In the genomic region with DNA sequence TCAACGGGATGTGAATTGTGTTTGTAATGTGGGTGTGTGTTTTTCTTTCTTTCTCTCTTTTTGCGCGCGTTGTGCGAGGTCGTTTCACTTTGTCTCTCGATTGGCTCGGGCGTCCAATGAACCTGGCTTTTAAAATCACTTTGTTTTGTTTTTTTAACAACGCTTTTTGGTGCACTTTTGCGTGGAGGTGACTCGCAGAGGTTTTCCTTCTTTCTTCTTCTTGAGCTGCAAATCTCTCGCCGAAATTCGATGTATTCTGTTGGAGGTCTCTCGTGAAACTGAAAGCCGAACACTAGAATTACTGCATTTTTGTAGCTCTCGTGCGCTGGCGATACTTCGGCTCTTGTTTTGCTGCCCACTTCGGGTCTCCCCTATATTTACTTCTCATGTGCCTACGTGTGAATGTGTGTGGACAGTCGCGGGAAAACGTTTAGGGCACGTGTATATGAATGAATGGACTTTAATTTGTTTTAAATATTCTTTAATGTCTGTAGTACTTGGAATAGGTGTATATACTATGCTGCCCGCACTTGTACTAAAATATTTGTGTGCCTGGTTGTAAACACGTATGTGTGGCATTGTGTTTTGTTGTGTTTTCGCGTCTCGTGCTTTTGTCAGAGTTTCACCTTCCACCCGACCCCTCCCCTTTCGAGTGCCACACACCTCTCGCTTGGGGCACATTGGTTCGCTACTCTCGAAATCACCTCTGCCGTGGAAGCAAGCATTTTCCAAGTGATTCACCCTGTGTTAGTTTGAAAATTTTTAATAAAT, we compare ENCODE assay signal across 2 fruit fly cellular contexts.
A peak's percentile ranks its signal among the peaks of the same experiment; 100 is the strongest.
TF ChIP-seq lines count a peak whose summit lies in the region.

Gene fok (minus strand): TSS at position 286 of the 771 bp plus-strand sequence.

TF ChIP-seq in whole organism, embryonic, 481 proteins besides CTCF, POLR2A, EP300 and RAD21 (continued from another document and continues in another):
- TF ChIP-seq CG7839 (tag; optimal IDR thresholded peaks at IDR 0.05; lab: Kevin White, UChicago) (peak; percentile 98), CG7987 (GFP tag; optimal IDR thresholded peaks at IDR 0.05; lab: Kevin White, UChicago) (peak; percentile 95), CG2202 (tag; optimal IDR thresholded peaks at IDR 0.05; lab: Kevin White, UChicago) (peak; percentile 91), CG42726 (GFP tag; IDR thresholded peaks at IDR 0.05; lab: Robert Waterston, UW; ENCODE audit: partially characterized antibody) (peak; percentile 43; the same call in 1 of the 2 replicates), Dll (GFP tag; IDR thresholded peaks at IDR 0.05; lab: Robert Waterston, UW; ENCODE audit: partially characterized antibody) (peak; percentile 32; the same call in 1 of the 4 replicates), Xbp1 (GFP tag; optimal IDR thresholded peaks at IDR 0.05; lab: Kevin White, UChicago) (peak; percentile 96), CG16863 (GFP tag; optimal IDR thresholded peaks at IDR 0.05; lab: Kevin White, UChicago) (peak; percentile 95), dysf (GFP tag; IDR thresholded peaks at IDR 0.05; lab: Robert Waterston, UW) (peak; percentile 98), CG11247 (GFP tag; IDR thresholded peaks at IDR 0.05; lab: Robert Waterston, UW) (peak; percentile 98), CG12391 (tag; optimal IDR thresholded peaks at IDR 0.05; lab: Kevin White, UChicago) (peak; percentile 98), CG4424 (GFP tag; optimal IDR thresholded peaks at IDR 0.05; lab: Kevin White, UChicago) (peak; percentile 96), nau (GFP tag; optimal IDR thresholded peaks at IDR 0.05; lab: Kevin White, UChicago) (peak; percentile 97), Aef1 (GFP tag; IDR thresholded peaks at IDR 0.05; lab: Robert Waterston, UW) (peak; percentile 94), CG14014 (GFP tag; IDR thresholded peaks at IDR 0.05; lab: Robert Waterston, UW) (peak; percentile 94), jumu (GFP tag; optimal IDR thresholded peaks at IDR 0.05; lab: Kevin White, UChicago) (peak; percentile 91), CG10267 (tag; optimal IDR thresholded peaks at IDR 0.05; lab: Kevin White, UChicago) (peak; percentile 93), fd3F (GFP tag; optimal IDR thresholded peaks at IDR 0.05; lab: Kevin White, UChicago) (peak; percentile 93), scrt (GFP tag; optimal IDR thresholded peaks at IDR 0.05; lab: Kevin White, UChicago) (peak; percentile 95), CG17612 (GFP tag; IDR thresholded peaks at IDR 0.05; lab: Robert Waterston, UW) (peak; percentile 87), toy (GFP tag; IDR thresholded peaks at IDR 0.05; lab: Robert Waterston, UW) (peak; percentile 81), CG13424 (tag; optimal IDR thresholded peaks at IDR 0.05; lab: Kevin White, UChicago) (peak; percentile 97), wdn (GFP tag; IDR thresholded peaks at IDR 0.05; lab: Robert Waterston, UW) (peak; percentile 90), ac (GFP tag; optimal IDR thresholded peaks at IDR 0.05; lab: Kevin White, UChicago) (peak; percentile 89), CG14860 (GFP tag; IDR thresholded peaks at IDR 0.05; lab: Robert Waterston, UW; ENCODE audit: partially characterized antibody) (0 out of 3 replicates have a peak, but pooled peaks have one; percentile 32), hbn (GFP tag; IDR thresholded peaks at IDR 0.05; lab: Robert Waterston, UW; ENCODE audit: partially characterized antibody) (no peak), CG13287 (GFP tag; IDR thresholded peaks at IDR 0.05; lab: Robert Waterston, UW; ENCODE audit: partially characterized antibody) (peak; percentile 26; the same call in 1 of the 2 replicates), ranshi (GFP tag; IDR thresholded peaks at IDR 0.05; lab: Robert Waterston, UW) (peak; percentile 94), CG11085 (GFP tag; IDR thresholded peaks at IDR 0.05; lab: Robert Waterston, UW) (peak; percentile 79), zen (tag; optimal IDR thresholded peaks at IDR 0.05; lab: Kevin White, UChicago) (peak; percentile 92), zfh2 (GFP tag; optimal IDR thresholded peaks at IDR 0.05; lab: Kevin White, UChicago) (peak; percentile 94), emc (GFP tag; optimal IDR thresholded peaks at IDR 0.05; lab: Kevin White, UChicago) (peak; percentile 71), CG10462 (GFP tag; optimal IDR thresholded peaks at IDR 0.05; lab: Kevin White, UChicago) (peak; percentile 81), Drgx (GFP tag; IDR thresholded peaks at IDR 0.05; lab: Robert Waterston, UW) (peak; percentile 97), Stat92E (GFP tag; optimal IDR thresholded peaks at IDR 0.05; lab: Kevin White, UChicago) (peak in 1 of 3 experiments; percentile 95), nerfin-1 (tag; optimal IDR thresholded peaks at IDR 0.05; lab: Kevin White, UChicago) (peak; percentile 95), CG7745 (tag; optimal IDR thresholded peaks at IDR 0.05; lab: Kevin White, UChicago) (peak; percentile 48), CG18262 (tag; optimal IDR thresholded peaks at IDR 0.05; lab: Kevin White, UChicago) (peak; percentile 98), zf30C (GFP tag; optimal IDR thresholded peaks at IDR 0.05; lab: Kevin White, UChicago) (peak; percentile 35), sc (optimal IDR thresholded peaks at IDR 0.05; lab: Kevin White, UChicago) (no peak), sc (GFP tag; optimal IDR thresholded peaks at IDR 0.05; lab: Kevin White, UChicago) (peak; percentile 91), dpn (GFP tag; optimal IDR thresholded peaks at IDR 0.05; lab: Kevin White, UChicago) (peak; percentile 95 to 96), CG4854 (GFP tag; optimal IDR thresholded peaks at IDR 0.05; lab: Kevin White, UChicago) (peak; percentile 91), tio (GFP tag; optimal IDR thresholded peaks at IDR 0.05; lab: Kevin White, UChicago) (peak; percentile 96), ro (GFP tag; IDR thresholded peaks at IDR 0.05; lab: Robert Waterston, UW) (peak; percentile 86), CG8290 (GFP tag; optimal IDR thresholded peaks at IDR 0.05; lab: Kevin White, UChicago) (peak; percentile 97), CG8290 (tag; optimal IDR thresholded peaks at IDR 0.05; lab: Kevin White, UChicago) (peak; percentile 89 to 90), CG4730 (GFP tag; IDR thresholded peaks at IDR 0.05; lab: Robert Waterston, UW) (peak; percentile 82), CG16815 (GFP tag; optimal IDR thresholded peaks at IDR 0.05; lab: Kevin White, UChicago) (peak; percentile 93), CG7963 (GFP tag; IDR thresholded peaks at IDR 0.05; lab: Robert Waterston, UW; ENCODE audit: partially characterized antibody) (no peak), CG3065 (GFP tag; optimal IDR thresholded peaks at IDR 0.05; lab: Kevin White, UChicago) (peak; percentile 90), nerfin-2 (GFP tag; IDR thresholded peaks at IDR 0.05; lab: Robert Waterston, UW; ENCODE audit: partially characterized antibody) (no peak; the same call in 1 of the 2 replicates), ttk (GFP tag; IDR thresholded peaks at IDR 0.05; lab: Robert Waterston, UW) (peak; percentile 91), CG2712 (tag; optimal IDR thresholded peaks at IDR 0.05; lab: Kevin White, UChicago) (peak; percentile 97), br (optimal IDR thresholded peaks at IDR 0.05; lab: Kevin White, UChicago) (no peak), CG17829 (tag; optimal IDR thresholded peaks at IDR 0.05; lab: Kevin White, UChicago) (peak; percentile 97), gsb (GFP tag; IDR thresholded peaks at IDR 0.05; lab: Robert Waterston, UW) (peak; percentile 90), CG14710 (tag; optimal IDR thresholded peaks at IDR 0.05; lab: Kevin White, UChicago) (peak; percentile 96), ara (GFP tag; IDR thresholded peaks at IDR 0.05; lab: Robert Waterston, UW) (peak; percentile 93)

TF ChIP-seq in whole organism, prepupa, 60 proteins besides CTCF, POLR2A, EP300 and RAD21 (continued from another document):
- TF ChIP-seq pdm3 (GFP tag; optimal IDR thresholded peaks at IDR 0.05; lab: Kevin White, UChicago) (peak; percentile 98), Sox15 (GFP tag; optimal IDR thresholded peaks at IDR 0.05; lab: Kevin White, UChicago) (peak; percentile 95), eg (GFP tag; IDR thresholded peaks at IDR 0.05; lab: Robert Waterston, UW) (peak; percentile 94), esn (GFP tag; optimal IDR thresholded peaks at IDR 0.05; lab: Kevin White, UChicago) (peak; percentile 99), Lpt (GFP tag; optimal IDR thresholded peaks at IDR 0.05; lab: Kevin White, UChicago) (peak; percentile 97), fd85E (GFP tag; optimal IDR thresholded peaks at IDR 0.05; lab: Kevin White, UChicago) (peak; percentile 91), CG11902 (GFP tag; optimal IDR thresholded peaks at IDR 0.05; lab: Kevin White, UChicago) (peak; percentile 95), Blimp-1 (GFP tag; optimal IDR thresholded peaks at IDR 0.05; lab: Kevin White, UChicago) (peak; percentile 93), Eip78C (GFP tag; lab: Kevin White, UChicago) (peak; percentile 100), Hr39 (GFP tag; optimal IDR thresholded peaks at IDR 0.05; lab: Kevin White, UChicago) (peak; percentile 97), Smox (GFP tag; optimal IDR thresholded peaks at IDR 0.05; lab: Kevin White, UChicago) (peak; percentile 98), CG6854 (GFP tag; optimal IDR thresholded peaks at IDR 0.05; lab: Kevin White, UChicago) (peak; percentile 96), Eip93F (GFP tag; optimal IDR thresholded peaks at IDR 0.05; lab: Kevin White, UChicago) (peak; percentile 98)
